Worm (Caenorhabditis elegans) whole organism, L1 larva: Measurements from ENCODE around the gene flp-8.
A peak's percentile ranks its signal among the peaks of the same experiment; 100 is the strongest.

Experiments
- aha-1 ChIP-seq: fragments of 150-350 bp; optimal IDR thresholded peaks from 2 replicates; lab custom pipeline; 2014; ENCODE audit warnings: missing biosample characterization, missing genetic modification characterization
- alr-1 ChIP-seq: fragments of 200-800 bp; sonication (Bioruptor generic); optimal IDR thresholded peaks from 2 replicates; lab custom pipeline; 2018; ENCODE audit warnings: borderline replicate concordance, mild to moderate bottlenecking, missing genetic modification characterization, missing compliant biosample characterization
- ama-1 ChIP-seq: fragments of 150-350 bp; optimal IDR thresholded peaks from 2 replicates; lab custom pipeline; 2014
- ceh-8 ChIP-seq: fragments of 200-800 bp; sonication (Bioruptor generic); optimal IDR thresholded peaks from 2 replicates; lab custom pipeline; 2018; ENCODE audit warnings: mild to moderate bottlenecking, missing genetic modification characterization, moderate library complexity, missing compliant biosample characterization
- ceh-88 ChIP-seq: fragments of 200-800 bp; sonication (Bioruptor generic); IDR thresholded peaks from 2 replicates; pipeline ENCODE4 v1.3.6; 2022; ENCODE audit warnings: missing genetic modification characterization, missing compliant biosample characterization
- ceh-90 ChIP-seq: sonication (generic microtip); optimal IDR thresholded peaks from 2 replicates; lab custom pipeline; 2016; ENCODE audit warnings: missing genetic modification characterization, missing compliant biosample characterization
- ces-1 ChIP-seq: fragments of 150-350 bp; optimal IDR thresholded peaks from 2 replicates; lab custom pipeline; 2014; ENCODE audit warnings: missing biosample characterization, missing genetic modification reagents, missing genetic modification characterization
- dsc-1 ChIP-seq: sonication (generic microtip); optimal IDR thresholded peaks from 2 replicates; lab custom pipeline; 2016; ENCODE audit warnings: mild to moderate bottlenecking, missing genetic modification characterization, missing compliant biosample characterization
- efl-1 ChIP-seq, 4 experiments: fragments of 150-350 bp; optimal IDR thresholded peaks in 3 of 4; peaks in 1 of 4; 1 replicate in 1 of 4; 2 replicates in 3 of 4; lab custom pipeline; 2014; ENCODE audit warnings: missing biosample characterization in 2 of 4, missing genetic modification characterization in 2 of 4, missing genetic modification reagents in 2 of 4
- egl-13 ChIP-seq: sonication (generic microtip); optimal IDR thresholded peaks from 2 replicates; lab custom pipeline; 2016; ENCODE audit warnings: missing genotype, missing genetic modification reagents, missing genetic modification characterization, missing compliant biosample characterization
- elt-3 ChIP-seq, 6 experiments: fragments of 150-350 bp in 1 of 6; sonication (generic microtip); optimal IDR thresholded peaks; 2 replicates each; lab custom pipeline; 2017 to 2018; ENCODE audit warnings: missing biosample characterization in 6 of 6, missing genetic modification characterization in 6 of 6, inconsistent platforms in 1 of 6
- ets-5 ChIP-seq: fragments of 200-800 bp; sonication (Bioruptor generic); IDR thresholded peaks from 2 replicates; pipeline ENCODE4 v1.3.6; 2022; ENCODE audit warnings: missing genetic modification characterization, missing compliant biosample characterization
- fkh-10 ChIP-seq: sonication (generic microtip); optimal IDR thresholded peaks from 2 replicates; lab custom pipeline; 2017; ENCODE audit warnings: missing biosample characterization, missing genetic modification reagents, missing genetic modification characterization
- fkh-4 ChIP-seq: sonication (generic microtip); optimal IDR thresholded peaks from 2 replicates; lab custom pipeline; 2016; ENCODE audit warnings: missing compliant biosample characterization, missing genetic modification characterization, borderline replicate concordance
- fkh-8 ChIP-seq: sonication (generic microtip); optimal IDR thresholded peaks from 2 replicates; lab custom pipeline; 2016; ENCODE audit warnings: mild to moderate bottlenecking, missing genetic modification characterization, missing compliant biosample characterization
- fos-1 ChIP-seq: fragments of 150-350 bp; optimal IDR thresholded peaks from 2 replicates; lab custom pipeline; 2014; ENCODE audit warnings: missing biosample characterization, missing genetic modification characterization
- hlh-4 ChIP-seq: sonication (generic microtip); optimal IDR thresholded peaks from 2 replicates; lab custom pipeline; 2016; ENCODE audit warnings: mild to moderate bottlenecking, missing genetic modification characterization, missing compliant biosample characterization
- irx-1 ChIP-seq: sonication (generic microtip); optimal IDR thresholded peaks from 2 replicates; lab custom pipeline; 2016; ENCODE audit warnings: missing genetic modification characterization, missing compliant biosample characterization
- isw-1 ChIP-seq: fragments of 200-800 bp; sonication (Bioruptor generic); IDR thresholded peaks from 2 replicates; pipeline ENCODE4 v1.3.6; 2022; ENCODE audit warnings: missing genetic modification characterization, missing compliant biosample characterization
- jun-1 ChIP-seq: fragments of 150-350 bp; optimal IDR thresholded peaks from 2 replicates; lab custom pipeline; 2014; ENCODE audit warnings: missing biosample characterization, missing genetic modification reagents, missing genetic modification characterization
- lin-13 ChIP-seq: fragments of 150-350 bp; optimal IDR thresholded peaks from 2 replicates; lab custom pipeline; 2014; ENCODE audit warnings: missing biosample characterization, missing genetic modification reagents, missing genetic modification characterization
- lin-14 ChIP-seq: fragments of 200-800 bp; sonication (Bioruptor generic); optimal IDR thresholded peaks from 2 replicates; lab custom pipeline; 2018; ENCODE audit warnings: mild to moderate bottlenecking, missing genetic modification characterization, moderate library complexity, missing compliant biosample characterization
- lin-15B ChIP-seq: fragments of 150-350 bp; sonication (generic microtip); optimal IDR thresholded peaks from 3 replicates; lab custom pipeline; 2014; ENCODE audit warnings: missing biosample characterization, missing genetic modification characterization
- lin-35 ChIP-seq, 2 experiments: fragments of 150-350 bp; optimal IDR thresholded peaks; 2 replicates each; lab custom pipeline; 2014; ENCODE audit warnings: missing biosample characterization in 2 of 2, missing genetic modification characterization in 2 of 2, missing genetic modification reagents in 2 of 2
- lin-39 ChIP-seq: fragments of 150-350 bp; optimal IDR thresholded peaks from 2 replicates; lab custom pipeline; 2014; ENCODE audit warnings: missing biosample characterization, missing genetic modification reagents, missing genetic modification characterization
- lsy-2 ChIP-seq, 2 experiments: fragments of 150-350 bp; optimal IDR thresholded peaks; 2 replicates each; lab custom pipeline; 2014; ENCODE audit warnings: missing biosample characterization in 2 of 2, missing genetic modification characterization in 2 of 2
- mdl-1 ChIP-seq, 2 experiments: fragments of 150-350 bp; optimal IDR thresholded peaks; 2 replicates each; lab custom pipeline; 2014 to 2017; ENCODE audit warnings: missing biosample characterization in 2 of 2, missing genetic modification characterization in 2 of 2, inconsistent platforms in 1 of 2
- mef-2 ChIP-seq: fragments of 150-350 bp; optimal IDR thresholded peaks from 2 replicates; lab custom pipeline; 2014; ENCODE audit warnings: missing biosample characterization, missing genetic modification characterization
- nhr-11 ChIP-seq: fragments of 150-350 bp; optimal IDR thresholded peaks from 2 replicates; lab custom pipeline; 2014; ENCODE audit warnings: missing biosample characterization, missing genetic modification characterization
- nhr-19 ChIP-seq: fragments of 200-800 bp; sonication (Bioruptor generic); conservative IDR thresholded peaks from 2 replicates; pipeline ENCODE4 v1.3.6; 2022; ENCODE audit warnings: missing genetic modification characterization, missing compliant biosample characterization
- nhr-20 ChIP-seq: sonication (generic microtip); optimal IDR thresholded peaks from 2 replicates; lab custom pipeline; 2016; ENCODE audit warnings: mild to moderate bottlenecking, missing genetic modification characterization, missing compliant biosample characterization
- nhr-237 ChIP-seq: fragments of 150-350 bp; optimal IDR thresholded peaks from 2 replicates; lab custom pipeline; 2014; ENCODE audit warnings: missing biosample characterization, missing genetic modification characterization
- nhr-28 ChIP-seq: fragments of 150-350 bp; optimal IDR thresholded peaks from 2 replicates; lab custom pipeline; 2014; ENCODE audit warnings: missing biosample characterization, missing genetic modification characterization
- nhr-47 ChIP-seq: sonication (generic microtip); optimal IDR thresholded peaks from 2 replicates; lab custom pipeline; 2016; ENCODE audit warnings: mild to moderate bottlenecking, missing genetic modification characterization, moderate library complexity, missing compliant biosample characterization
- nhr-76 ChIP-seq: sonication (generic microtip); optimal IDR thresholded peaks from 2 replicates; lab custom pipeline; 2017; ENCODE audit warnings: missing biosample characterization, missing genetic modification characterization
- nhr-85 ChIP-seq: sonication (generic microtip); peaks from one replicate; lab custom pipeline; 2016; ENCODE audit warnings: missing genetic modification characterization, inconsistent platforms, missing compliant biosample characterization
- nhr-90 ChIP-seq: sonication (generic microtip); optimal IDR thresholded peaks from 2 replicates; lab custom pipeline; 2016; ENCODE audit warnings: mild to moderate bottlenecking, missing genetic modification characterization, missing compliant biosample characterization; ENCODE audit not compliant: poor library complexity
- rnt-1 ChIP-seq: sonication (generic microtip); optimal IDR thresholded peaks from 2 replicates; lab custom pipeline; 2016; ENCODE audit warnings: mild to moderate bottlenecking, missing genetic modification characterization, moderate library complexity, missing compliant biosample characterization
- snpc-4 ChIP-seq: fragments of 150-350 bp; optimal IDR thresholded peaks from 2 replicates; lab custom pipeline; 2014; ENCODE audit warnings: missing biosample characterization, missing genetic modification characterization
- snu-23 ChIP-seq: sonication (generic microtip); optimal IDR thresholded peaks from 2 replicates; lab custom pipeline; 2016; ENCODE audit warnings: missing genetic modification characterization, missing compliant biosample characterization
- sup-37 ChIP-seq: fragments of 200-800 bp; sonication (Bioruptor generic); optimal IDR thresholded peaks from 2 replicates; lab custom pipeline; 2018; ENCODE audit warnings: mild to moderate bottlenecking, missing genetic modification characterization, missing compliant biosample characterization
- swsn-7 ChIP-seq: sonication (generic microtip); optimal IDR thresholded peaks from 2 replicates; lab custom pipeline; 2016; ENCODE audit warnings: missing genetic modification characterization, missing compliant biosample characterization
- tbx-2 ChIP-seq: sonication (generic microtip); optimal IDR thresholded peaks from 2 replicates; lab custom pipeline; 2016; ENCODE audit warnings: missing genetic modification characterization, missing compliant biosample characterization
- unc-62 ChIP-seq: fragments of 150-350 bp; optimal IDR thresholded peaks from 2 replicates; lab custom pipeline; 2014; ENCODE audit warnings: missing biosample characterization, missing genetic modification reagents, missing genetic modification characterization
- vab-15 ChIP-seq: sonication (generic microtip); optimal IDR thresholded peaks from 2 replicates; lab custom pipeline; 2017; ENCODE audit warnings: missing genotype, mild to moderate bottlenecking, missing genetic modification characterization, missing compliant biosample characterization
- xbp-1 ChIP-seq: sonication (generic microtip); optimal IDR thresholded peaks from 2 replicates; lab custom pipeline; 2016; ENCODE audit warnings: missing genetic modification characterization, missing compliant biosample characterization
- ztf-4 ChIP-seq: fragments of 150-350 bp; optimal IDR thresholded peaks from 2 replicates; lab custom pipeline; 2014; ENCODE audit warnings: missing biosample characterization, missing genetic modification characterization

flp-8 gene

ce11 chrX:14841030-14841429 is 40.2 kb upstream of the flp-8 start (continued):
- TF ChIP-seq aha-1 (no peak), mef-2 (peak; percentile 66), nhr-85 (peak; percentile 86), nhr-47 (tag; lab: Kevin White, UChicago) (peak; percentile 86), fkh-4 (no peak), mdl-1 (tag; optimal IDR thresholded peaks at IDR 0.05; lab: Kevin White, UChicago) (peak; percentile 44 to 92), nhr-11 (tag; lab: Kevin White, UChicago) (peak; percentile 54), rnt-1 (tag; lab: Kevin White, UChicago) (peak; percentile 80), nhr-237 (tag; lab: Kevin White, UChicago) (peak; percentile 71), fkh-8 (peak; percentile 87), ceh-8 (GFP tag; lab: Kevin White, UChicago) (peak; percentile 57), sup-37 (peak; percentile 38), nhr-28 (tag; lab: Kevin White, UChicago) (no peak), swsn-7 (tag; lab: Kevin White, UChicago) (peak; percentile 90), vab-15 (no peak), ztf-4 (tag; lab: Kevin White, UChicago) (peak; percentile 78), alr-1 (tag; lab: Kevin White, UChicago) (no peak), fos-1 (tag; lab: Kevin White, UChicago) (peak; percentile 91), unc-62 (no peak), efl-1 (optimal IDR thresholded peaks at IDR 0.05; lab: Kevin White, UChicago) (peak; percentile 77 to 94), efl-1 (GFP tag; optimal IDR thresholded peaks at IDR 0.05 in 1 of 2; lab: Kevin White, UChicago) (peak; percentile 67 to 96), ama-1 (peak; percentile 6), lin-15B (tag; lab: Kevin White, UChicago) (no peak), lin-35 (GFP tag; optimal IDR thresholded peaks at IDR 0.05; lab: Kevin White, UChicago) (peak; percentile 82 to 87), nhr-76 (tag; lab: Kevin White, UChicago) (no peak), nhr-20 (peak; percentile 91), tbx-2 (tag; lab: Kevin White, UChicago) (peak; percentile 92), jun-1 (tag; lab: Kevin White, UChicago) (peak; percentile 89), xbp-1 (tag; lab: Kevin White, UChicago) (peak; percentile 85), irx-1 (tag; lab: Kevin White, UChicago) (peak; percentile 83), lin-13 (peak; percentile 86), lin-14 (GFP tag; lab: Kevin White, UChicago) (peak; percentile 99), lin-39 (peak; percentile 15), ets-5 (GFP tag; lab: Robert Waterston, UW) (no peak), snu-23 (GFP tag; lab: Kevin White, UChicago) (peak; percentile 96), ces-1 (GFP tag; lab: Kevin White, UChicago) (no peak), dsc-1 (tag; lab: Kevin White, UChicago) (peak; percentile 82), nhr-19 (GFP tag; lab: Robert Waterston, UW) (peak; percentile 78), snpc-4 (peak; percentile 78), lsy-2 (tag; optimal IDR thresholded peaks at IDR 0.05; lab: Kevin White, UChicago) (peak; percentile 63 to 92), isw-1 (peak; percentile 73), ceh-90 (tag; lab: Kevin White, UChicago) (no peak), egl-13 (tag; lab: Kevin White, UChicago) (peak; percentile 81), nhr-90 (peak; percentile 57), hlh-4 (tag; lab: Kevin White, UChicago) (no peak), fkh-10 (GFP tag; lab: Kevin White, UChicago) (peak; percentile 94), ceh-88 (GFP tag; lab: Robert Waterston, UW) (no peak; the same call in 1 of the 2 replicates), elt-3 (tag; optimal IDR thresholded peaks at IDR 0.05; lab: Kevin White, UChicago) (peak in 2 of 6 experiments; percentile 27 to 50)
- TF ChIP-seq, all 84 proteins: peak for 55
